Worm (Caenorhabditis elegans) whole organism, L4 larva: ENCODE results near the gene Y40B10A.5.

Experiments used
- daf-8 ChIP-seq: fragments of 200-800 bp; sonication (Bioruptor generic); IDR thresholded peaks from 2 replicates; pipeline ENCODE4 v1.3.6; 2022; ENCODE audit warnings: missing genetic modification characterization, missing compliant biosample characterization
- hlh-11 ChIP-seq: fragments of 200-800 bp; sonication (Bioruptor generic); optimal IDR thresholded peaks from 2 replicates; lab custom pipeline; 2018; ENCODE audit warnings: mild to moderate bottlenecking, missing genetic modification characterization, missing compliant biosample characterization
- hlh-30 ChIP-seq: sonication (generic microtip); optimal IDR thresholded peaks from 2 replicates; lab custom pipeline; 2017; ENCODE audit warnings: antibody characterized with exemption, mild to moderate bottlenecking, missing genetic modification characterization, missing compliant biosample characterization; ENCODE audit not compliant: insufficient read depth
- lin-39 ChIP-seq: fragments of 150-350 bp; optimal IDR thresholded peaks from 2 replicates; lab custom pipeline; 2014; ENCODE audit warnings: missing biosample characterization, missing genetic modification reagents, missing genetic modification characterization
- mdl-1 ChIP-seq, 2 experiments: fragments of 150-350 bp in 1 of 2; sonication (generic microtip) in 1 of 2; optimal IDR thresholded peaks; 2 replicates each; lab custom pipeline; 2014 to 2017; ENCODE audit warnings: missing biosample characterization in 2 of 2, missing genetic modification characterization in 2 of 2

- TF ChIP-seq mdl-1 (tag; optimal IDR thresholded peaks at IDR 0.05; lab: Kevin White, UChicago): no peak
- TF ChIP-seq lin-39 (tag; lab: Kevin White, UChicago): no peak
- no peak for TF ChIP-seq hlh-30 (tag; lab: Kevin White, UChicago)
- no peak for TF ChIP-seq daf-8 (GFP tag; lab: Robert Waterston, UW)
- TF ChIP-seq hlh-11 (tag; lab: Kevin White, UChicago): no peak
These were observed 23.5 kb downstream of the Y40B10A.5 start, which contains the start of gene F59A7.5 for ce11 chrV:2022374-2022773.
